Fruit fly (Drosophila melanogaster) whole organism: ENCODE results near the gene Wbp2.

Experiments used
- CG8478 ChIP-seq: fragments of >200 bp; optimal IDR thresholded peaks from 2 replicates; lab custom pipeline; 2018; ENCODE audit warnings: inconsistent platforms
- Dll ChIP-seq: fragments of >200 bp; optimal IDR thresholded peaks from 2 replicates; lab custom pipeline; 2017
- EcR ChIP-seq, 2 experiments: fragments of >200 bp; optimal IDR thresholded peaks; 2 replicates each; lab custom pipeline; 2017; ENCODE audit warnings: missing biosample characterization in 2 of 2, missing genetic modification characterization in 2 of 2, missing genetic modification reagents in 2 of 2
- pan ChIP-seq: fragments of >200 bp; optimal IDR thresholded peaks from 2 replicates; lab custom pipeline; 2017
- psq ChIP-seq: fragments of >200 bp; optimal IDR thresholded peaks from 2 replicates; lab custom pipeline; 2017
- usp ChIP-seq: fragments of >200 bp; optimal IDR thresholded peaks from 2 replicates; lab custom pipeline; 2017; ENCODE audit warnings: missing biosample characterization, missing genetic modification characterization, mixed read lengths

DNA sequence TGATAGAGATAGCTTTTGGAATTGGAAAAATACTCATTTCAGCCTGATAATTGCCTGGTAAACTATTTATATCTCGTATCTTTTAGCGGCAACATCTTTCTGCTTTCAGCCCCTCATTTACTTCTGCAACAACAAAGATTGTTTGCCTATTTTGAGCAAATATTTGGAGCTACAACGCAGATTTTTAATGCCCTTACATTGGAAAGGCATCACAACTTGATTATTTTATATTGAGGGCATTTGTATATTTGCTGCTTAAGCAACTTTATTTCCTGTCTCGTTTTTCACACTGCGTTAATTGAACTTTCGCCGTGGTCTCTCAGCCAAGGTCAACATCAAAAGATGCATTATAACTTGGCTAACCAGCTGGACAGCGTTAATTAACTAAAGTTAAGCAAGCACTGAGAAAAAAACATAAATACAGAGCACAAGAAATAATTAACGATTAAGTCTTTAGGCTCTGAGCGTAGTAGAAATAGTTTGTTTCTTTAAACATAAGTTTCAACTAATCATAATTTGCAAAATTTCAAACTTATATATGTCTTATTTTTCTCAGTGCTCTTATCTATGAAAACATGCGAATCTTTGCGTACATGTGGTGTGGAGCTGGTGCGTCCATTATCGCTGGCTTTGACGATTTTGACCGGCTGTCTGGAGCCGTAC is 18.5 kb upstream of the Wbp2 start:
- TF ChIP-seq CG8478 (lab: Kevin White, UChicago) = no peak
- no peak for TF ChIP-seq psq (lab: Kevin White, UChicago)
- no peak for TF ChIP-seq pan
- no peak for TF ChIP-seq usp (GFP tag; lab: Kevin White, UChicago)
- TF ChIP-seq EcR (GFP tag; optimal IDR thresholded peaks at IDR 0.05; lab: Kevin White, UChicago) = no peak
- no peak for TF ChIP-seq Dll (lab: Kevin White, UChicago)
